Worm (Caenorhabditis elegans) whole organism, midembryonic: ENCODE measurements around the gene Y62H9A.3.

Experiments used
- T22C8.4 ChIP-seq: fragments of 200-800 bp; sonication (Bioruptor generic); IDR thresholded peaks from 2 replicates; pipeline ENCODE4 v1.3.6; 2022; ENCODE audit warnings: missing genetic modification characterization, missing compliant biosample characterization
- flt-1 ChIP-seq: fragments of 200-800 bp; sonication (Bioruptor generic); IDR thresholded peaks from 2 replicates; pipeline ENCODE4 v1.3.6; 2022; ENCODE audit warnings: missing genetic modification characterization, missing compliant biosample characterization
- ref-1 ChIP-seq: fragments of 200-800 bp; sonication (Bioruptor generic); conservative IDR thresholded peaks from 2 replicates; pipeline ENCODE4 v1.3.6; 2022; ENCODE audit warnings: missing genetic modification reagents, missing genetic modification characterization, missing compliant biosample characterization
- ztf-23 ChIP-seq: fragments of 200-800 bp; sonication (Bioruptor generic); IDR thresholded peaks from 2 replicates; pipeline ENCODE4 v1.3.6; 2022; ENCODE audit warnings: missing genetic modification reagents, missing genetic modification characterization, missing compliant biosample characterization

DNA sequence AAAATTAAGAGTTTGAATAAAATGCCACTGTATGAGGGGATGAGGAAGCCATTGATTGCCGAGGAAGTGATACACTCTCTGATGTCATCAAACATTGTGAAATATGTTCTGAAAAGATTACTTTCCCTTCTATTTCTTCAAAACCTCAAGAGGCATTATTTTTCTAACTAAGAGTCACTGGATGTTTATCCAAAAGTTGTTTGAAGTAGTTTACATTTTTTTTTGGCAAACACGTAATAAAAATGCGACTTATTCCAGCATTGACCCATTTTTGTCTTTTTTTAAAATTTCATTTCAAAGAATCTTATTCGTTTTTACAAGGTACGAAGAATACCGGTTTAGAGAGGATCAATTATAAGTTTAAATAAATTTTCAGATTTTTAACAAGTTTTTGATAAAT, 27.5 kb upstream of the Y62H9A.3 start, which contains the start of gene Y62H9A.11:
- TF ChIP-seq T22C8.4 (GFP tag; lab: Robert Waterston, UW) (no peak), flt-1 (no peak), ztf-23 (GFP tag; lab: Robert Waterston, UW) (no peak), ref-1 (no peak)
